Fruit fly (Drosophila melanogaster) whole organism, adult: Measurements from ENCODE around the gene Poxm.

Experiments used
- CG12768 ChIP-seq: fragments of 200-800 bp; sonication (Bioruptor generic); optimal IDR thresholded peaks from 2 replicates; lab custom pipeline; 2017; ENCODE audit warnings: missing biosample characterization, missing genetic modification characterization, mild to moderate bottlenecking, moderate library complexity, missing genetic modification reagents
- CG33017 ChIP-seq: fragments of 200-800 bp; sonication (Bioruptor generic); optimal IDR thresholded peaks from 2 replicates; lab custom pipeline; 2018; ENCODE audit warnings: missing biosample characterization, mild to moderate bottlenecking, missing genetic modification characterization, moderate library complexity
- CG7045 ChIP-seq: fragments of 200-800 bp; sonication (Bioruptor generic); optimal IDR thresholded peaks from 2 replicates; lab custom pipeline; 2017; ENCODE audit warnings: missing biosample characterization, mild to moderate bottlenecking, missing genetic modification characterization
- Crg-1 ChIP-seq: fragments of 200-800 bp; sonication (Bioruptor generic); optimal IDR thresholded peaks from 2 replicates; lab custom pipeline; 2016; ENCODE audit warnings: missing biosample characterization, missing genetic modification characterization
- bab1 ChIP-seq: fragments of 200-800 bp; sonication (Bioruptor generic); optimal IDR thresholded peaks from 3 replicates; lab custom pipeline; 2019; ENCODE audit warnings: missing biosample characterization, mild to moderate bottlenecking, missing genetic modification characterization, moderate library complexity
- cnc ChIP-seq, 2 experiments: fragments of >200 bp; optimal IDR thresholded peaks; 2 replicates each; lab custom pipeline; 2017
- kay ChIP-seq: fragments of 200-800 bp; sonication (Bioruptor generic); peaks from one replicate; lab custom pipeline; 2016; ENCODE audit warnings: missing biosample characterization, missing genetic modification characterization, borderline replicate concordance
- ovo ChIP-seq: fragments of 200-800 bp; sonication (Bioruptor generic); optimal IDR thresholded peaks from 2 replicates; lab custom pipeline; 2016; ENCODE audit warnings: missing biosample characterization, missing genetic modification characterization
- pad ChIP-seq: fragments of 200-800 bp; sonication (Bioruptor generic); optimal IDR thresholded peaks from 3 replicates; lab custom pipeline; 2017; ENCODE audit warnings: missing biosample characterization, missing genetic modification characterization, mild to moderate bottlenecking, moderate library complexity, missing genetic modification reagents
- tj ChIP-seq: fragments of 200-800 bp; sonication (Bioruptor generic); optimal IDR thresholded peaks from 3 replicates; lab custom pipeline; 2017; ENCODE audit warnings: missing biosample characterization, mild to moderate bottlenecking, missing genetic modification characterization, moderate library complexity

DNA sequence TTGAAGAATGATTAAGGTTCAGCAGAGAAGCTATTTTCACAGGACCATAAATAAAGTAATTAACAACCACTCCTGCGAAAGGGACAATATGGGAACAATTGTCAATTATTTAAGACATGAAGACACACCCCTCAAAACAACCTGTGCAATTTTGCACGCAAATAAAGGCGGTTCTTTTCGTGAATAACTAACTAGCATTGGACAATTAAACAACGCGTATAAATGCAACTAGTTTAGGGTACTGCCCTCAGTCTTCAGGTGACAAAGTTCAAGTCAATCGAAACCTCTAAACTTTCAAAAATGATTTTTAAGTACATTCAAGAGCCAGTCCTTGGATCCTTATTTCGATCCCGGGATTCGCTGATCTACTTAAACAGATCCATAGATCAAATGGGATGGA is 12.1 kb downstream of the Poxm start, which contains the start of gene Or85a:
- TF ChIP-seq CG7045 (GFP tag; lab: Kevin White, UChicago) (no peak), tj (GFP tag; lab: Kevin White, UChicago) (no peak), ovo (GFP tag; lab: Kevin White, UChicago) (no peak), bab1 (GFP tag; lab: Kevin White, UChicago) (no peak), pad (GFP tag; lab: Kevin White, UChicago) (no peak), Crg-1 (GFP tag; lab: Kevin White, UChicago) (no peak), CG12768 (no peak), kay (GFP tag; lab: Kevin White, UChicago) (no peak), CG33017 (no peak), cnc (optimal IDR thresholded peaks at IDR 0.05; lab: Kevin White, UChicago) (no peak)
